Worm (Caenorhabditis elegans) whole organism, L3 larva: ENCODE data around the gene srv-15.

ENCODE experiments used
- R02D3.7 ChIP-seq: fragments of 150-350 bp; optimal IDR thresholded peaks from 2 replicates; lab custom pipeline; 2014; ENCODE audit warnings: missing biosample characterization, missing genetic modification characterization
- ama-1 ChIP-seq: fragments of 150-350 bp; optimal IDR thresholded peaks from 2 replicates; lab custom pipeline; 2018
- eor-1 ChIP-seq, 2 experiments: fragments of 150-350 bp; optimal IDR thresholded peaks; 2 replicates each; lab custom pipeline; 2014 to 2018; ENCODE audit warnings: missing biosample characterization in 2 of 2, missing genetic modification characterization in 2 of 2
- mml-1 ChIP-seq: fragments of 150-350 bp; sonication (generic microtip); optimal IDR thresholded peaks from 3 replicates; lab custom pipeline; 2014; ENCODE audit warnings: missing biosample characterization, missing genetic modification characterization
- nfya-1 ChIP-seq: sonication (generic microtip); optimal IDR thresholded peaks from 2 replicates; lab custom pipeline; 2017; ENCODE audit warnings: missing genetic modification characterization, mild to moderate bottlenecking, missing compliant biosample characterization, antibody characterized with exemption, moderate library complexity; ENCODE audit not compliant: insufficient read depth
- nhr-23 ChIP-seq: fragments of 150-350 bp; optimal IDR thresholded peaks from 2 replicates; lab custom pipeline; 2014; ENCODE audit warnings: missing biosample characterization, missing genetic modification reagents, missing genetic modification characterization
- nhr-76 ChIP-seq: fragments of 150-350 bp; sonication (generic microtip); optimal IDR thresholded peaks from 5 replicates; lab custom pipeline; 2014; ENCODE audit warnings: missing biosample characterization, missing genetic modification characterization
- pqm-1 ChIP-seq: fragments of 150-350 bp; optimal IDR thresholded peaks from 2 replicates; lab custom pipeline; 2017; ENCODE audit warnings: missing biosample characterization, missing genetic modification characterization, inconsistent platforms
- ztf-4 ChIP-seq: fragments of 150-350 bp; optimal IDR thresholded peaks from 2 replicates; lab custom pipeline; 2014; ENCODE audit warnings: missing biosample characterization, missing genetic modification characterization

srv-15 gene

ce11 chrIV:15955349-15955748 is 49.0 kb downstream of the srv-15 start:
- TF ChIP-seq ztf-4 (tag; lab: Kevin White, UChicago) (no peak), nhr-76 (tag; lab: Kevin White, UChicago) (no peak), mml-1 (tag; lab: Kevin White, UChicago) (no peak), nfya-1 (tag; lab: Kevin White, UChicago) (no peak), pqm-1 (tag; lab: Kevin White, UChicago) (no peak), R02D3.7 (tag; lab: Kevin White, UChicago) (no peak), eor-1 (tag; optimal IDR thresholded peaks at IDR 0.05; lab: Kevin White, UChicago) (no peak), ama-1 (lab: Kevin White, UChicago) (no peak), nhr-23 (no peak)
